Worm (Caenorhabditis elegans): ENCODE measurements around the gene F01D5.7.

ce11 chrII:14008359-14008758, at the start of gene F01D5.7:
- TF ChIP-seq unc-130 (tag; optimal IDR thresholded peaks at IDR 0.05) (no peak), unc-62 (GFP tag; optimal IDR thresholded peaks at IDR 0.05) (no peak), mep-1 (tag; optimal IDR thresholded peaks at IDR 0.05) (no peak), nhr-11 (tag; optimal IDR thresholded peaks at IDR 0.05) (no peak), nhr-12 (tag; optimal IDR thresholded peaks at IDR 0.05) (no peak)

Measured in whole organism, L1 larva.